Worm (Caenorhabditis elegans) whole organism, L3 larva: ENCODE results near the gene scav-2.

Experiments used
- ama-1 ChIP-seq: fragments of 150-350 bp; optimal IDR thresholded peaks from 2 replicates; lab custom pipeline; 2018
- jun-1 ChIP-seq: fragments of 150-350 bp; optimal IDR thresholded peaks from 2 replicates; lab custom pipeline; 2014; ENCODE audit warnings: missing biosample characterization, missing genetic modification reagents, missing genetic modification characterization
- lin-15B ChIP-seq: fragments of 150-350 bp; optimal IDR thresholded peaks from 2 replicates; lab custom pipeline; 2014; ENCODE audit warnings: missing biosample characterization, missing genetic modification characterization
- lin-39 ChIP-seq: fragments of 150-350 bp; optimal IDR thresholded peaks from 2 replicates; lab custom pipeline; 2018; ENCODE audit warnings: missing biosample characterization, missing genetic modification reagents, missing genetic modification characterization
- nhr-237 ChIP-seq: fragments of 150-350 bp; optimal IDR thresholded peaks from 2 replicates; lab custom pipeline; 2014; ENCODE audit warnings: missing biosample characterization, missing genetic modification characterization
- nhr-28 ChIP-seq: fragments of 150-350 bp; optimal IDR thresholded peaks from 2 replicates; lab custom pipeline; 2014; ENCODE audit warnings: missing biosample characterization, missing genetic modification characterization
- skn-1 ChIP-seq: fragments of 150-350 bp; optimal IDR thresholded peaks from 2 replicates; lab custom pipeline; 2014; ENCODE audit warnings: missing biosample characterization, missing genetic modification characterization
- unc-62 ChIP-seq: fragments of 150-350 bp; sonication (generic microtip); optimal IDR thresholded peaks from 4 replicates; lab custom pipeline; 2014; ENCODE audit warnings: missing biosample characterization, missing genetic modification reagents, missing genetic modification characterization
- zag-1 ChIP-seq: fragments of 150-350 bp; optimal IDR thresholded peaks from 2 replicates; lab custom pipeline; 2014; ENCODE audit warnings: missing biosample characterization, missing genetic modification characterization

ce11 chrIII:13543434-13543833, 11.7 kb downstream of the scav-2 start, which contains the start of gene acs-5:
- TF ChIP-seq unc-62 (GFP tag; lab: Kevin White, UChicago) (no peak), zag-1 (no peak), jun-1 (tag; lab: Kevin White, UChicago) (no peak), ama-1 (lab: Kevin White, UChicago) (no peak), lin-39 (tag; lab: Kevin White, UChicago) (no peak), skn-1 (tag; lab: Kevin White, UChicago) (no peak), nhr-28 (no peak), nhr-237 (no peak), lin-15B (tag; lab: Kevin White, UChicago) (no peak)
